Worm (Caenorhabditis elegans): ENCODE measurements around the gene srh-134.
"Not testable (repeated sequence)": the region's sequence is repeated elsewhere in the genome, so short reads cannot be mapped to it uniquely, and the experiment has no call there.

The srh-134 gene

DNA sequence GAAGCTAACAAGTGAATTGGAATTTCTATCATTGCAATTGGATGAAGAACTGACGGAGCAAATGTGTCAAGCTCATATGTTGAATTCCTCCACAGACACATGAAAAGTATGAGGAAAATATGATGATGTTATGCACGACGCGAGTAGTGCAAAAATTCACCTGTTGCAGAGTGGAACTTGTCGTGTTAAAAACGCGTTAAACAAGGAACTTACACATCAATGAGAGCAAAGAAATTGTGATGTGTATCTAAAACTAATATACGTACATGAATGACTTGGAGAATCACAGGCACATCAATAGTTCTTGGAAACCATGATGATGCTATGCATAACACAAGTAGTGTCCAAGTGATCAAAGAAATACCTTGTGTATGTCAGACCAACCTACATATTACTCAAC lies at the start of gene srh-134:
srh-134 (minus strand) TSS at position 101 of the 400 bp plus-strand sequence.
- TF ChIP-seq klf-2 (GFP tag; conservative IDR thresholded peaks at IDR 0.05) (no peak), med-1 (GFP tag; optimal IDR thresholded peaks at IDR 0.05; ENCODE audit: insufficient read depth) (no peak), tab-1 (GFP tag; IDR thresholded peaks at IDR 0.05) (no peak), ztf-23 (GFP tag; IDR thresholded peaks at IDR 0.05) (no peak), flt-1 (GFP tag; IDR thresholded peaks at IDR 0.05) (no peak), ref-1 (GFP tag; conservative IDR thresholded peaks at IDR 0.05) (no peak), T22C8.4 (GFP tag; IDR thresholded peaks at IDR 0.05) (no peak), ztf-29 (GFP tag; IDR thresholded peaks at IDR 0.05) (no peak), cog-1 (tag; optimal IDR thresholded peaks at IDR 0.05) (no peak)

DNA sequence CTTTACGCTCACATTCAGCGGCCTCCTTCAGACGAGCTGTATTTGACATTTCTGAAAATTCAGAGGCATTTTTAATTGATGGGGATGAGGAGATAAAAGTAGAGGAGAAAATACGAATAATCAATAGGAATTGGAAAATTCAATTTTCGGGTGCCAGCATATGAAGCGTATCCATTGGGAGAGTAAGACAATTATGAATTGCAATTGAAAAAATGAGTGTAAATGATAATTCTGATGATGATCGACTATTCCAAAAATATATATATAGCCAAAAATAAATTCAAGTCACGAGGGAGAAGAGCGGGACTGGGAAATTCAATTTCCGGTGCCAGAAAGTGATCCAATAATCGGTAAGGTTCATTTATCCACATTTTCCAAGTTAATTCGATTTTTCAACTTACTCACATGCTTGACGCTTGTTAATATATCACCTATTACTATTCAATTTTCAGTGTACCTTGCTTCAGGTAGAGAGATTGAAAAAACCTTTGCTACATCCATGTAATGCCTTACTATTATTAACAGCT lies 49.2 kb upstream of the srh-134 start, which contains the start of gene Y59A8B.8:
Y59A8B.8 (minus strand) TSS at position 51 of the 527 bp plus-strand sequence.
- TF ChIP-seq ztf-23 (GFP tag; IDR thresholded peaks at IDR 0.05) (no peak), tab-1 (GFP tag; IDR thresholded peaks at IDR 0.05) (no peak), ref-1 (GFP tag; conservative IDR thresholded peaks at IDR 0.05) (no peak), med-1 (GFP tag; optimal IDR thresholded peaks at IDR 0.05; ENCODE audit: insufficient read depth) (no peak), ztf-29 (GFP tag; IDR thresholded peaks at IDR 0.05) (no peak), flt-1 (GFP tag; IDR thresholded peaks at IDR 0.05) (no peak), T22C8.4 (GFP tag; IDR thresholded peaks at IDR 0.05) (no peak)

DNA sequence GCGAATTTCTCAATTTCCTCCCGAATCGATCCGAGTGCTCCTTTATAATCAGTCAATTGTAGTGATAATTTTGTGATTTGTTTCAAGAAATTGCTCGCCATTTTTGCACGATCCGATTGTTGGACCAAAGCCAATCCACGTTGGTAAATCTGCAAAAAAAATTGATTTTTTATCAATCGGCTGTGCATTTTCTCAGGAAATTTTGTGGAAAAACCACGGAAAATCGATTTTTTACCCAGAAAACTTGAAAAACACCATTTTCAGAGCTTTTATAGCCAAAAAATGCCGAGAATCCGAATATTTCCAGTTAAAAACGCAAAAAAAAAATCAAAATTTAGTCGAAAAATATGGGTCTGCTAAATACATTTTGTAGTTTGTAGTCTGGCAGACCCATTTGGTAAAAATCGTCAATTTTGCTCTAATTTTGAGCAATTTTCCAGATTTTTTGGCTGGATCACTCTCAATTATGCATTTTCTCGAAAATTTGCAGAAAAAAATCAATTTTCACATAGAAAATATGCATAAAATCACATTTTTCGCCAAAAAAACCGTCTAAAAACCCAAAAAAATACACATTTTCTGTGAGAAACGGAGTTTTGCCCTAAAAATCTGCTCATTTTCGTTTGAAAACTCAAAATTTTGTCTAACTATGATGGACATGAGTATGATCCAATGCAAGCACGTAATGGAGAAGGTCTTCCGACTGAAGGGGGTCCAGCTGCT lies 38.3 kb upstream of the srh-134 start, which contains the start of the genes Y59A8B.25 and ebp-3:
Y59A8B.25 (minus strand) TSS at position 101 of the 723 bp plus-strand sequence.
ebp-3 (plus strand) TSS at position 673 of the 723 bp plus-strand sequence.
- not testable (repeated sequence) for TF ChIP-seq ztf-29 (GFP tag; IDR thresholded peaks at IDR 0.05); med-1 (GFP tag; optimal IDR thresholded peaks at IDR 0.05; ENCODE audit: insufficient read depth); klf-2 (GFP tag; conservative IDR thresholded peaks at IDR 0.05)

DNA sequence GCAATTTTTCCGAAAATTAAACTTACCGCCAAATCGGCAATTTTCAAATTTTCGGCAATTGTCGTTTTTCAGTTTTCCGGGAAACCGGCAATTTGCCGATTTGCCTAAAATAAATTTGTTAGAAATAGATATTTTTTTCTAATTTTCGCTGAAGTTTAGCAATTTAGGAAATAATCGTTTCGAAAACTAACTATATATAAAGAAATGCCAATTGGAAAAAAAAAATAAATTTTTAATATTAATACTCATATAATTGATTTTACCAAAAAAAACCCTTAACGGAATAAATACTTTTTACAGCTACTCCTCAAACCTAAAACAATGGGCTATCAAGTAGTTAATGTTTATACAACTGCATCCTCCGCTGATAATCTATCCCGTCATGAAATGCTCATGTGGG lies 26.1 kb upstream of the srh-134 start, which contains the start of gene ebp-1:
ebp-1 (plus strand) TSS at position 301 of the 400 bp plus-strand sequence.
- TF ChIP-seq T22C8.4 (GFP tag; IDR thresholded peaks at IDR 0.05) (no peak), med-1 (GFP tag; optimal IDR thresholded peaks at IDR 0.05; ENCODE audit: insufficient read depth) (no peak), ref-1 (GFP tag; conservative IDR thresholded peaks at IDR 0.05) (no peak), tab-1 (GFP tag; IDR thresholded peaks at IDR 0.05) (no peak), klf-2 (GFP tag; conservative IDR thresholded peaks at IDR 0.05) (no peak), ztf-23 (GFP tag; IDR thresholded peaks at IDR 0.05) (no peak), ztf-29 (GFP tag; IDR thresholded peaks at IDR 0.05) (no peak), flt-1 (GFP tag; IDR thresholded peaks at IDR 0.05) (no peak), cog-1 (tag; optimal IDR thresholded peaks at IDR 0.05) (no peak)

DNA sequence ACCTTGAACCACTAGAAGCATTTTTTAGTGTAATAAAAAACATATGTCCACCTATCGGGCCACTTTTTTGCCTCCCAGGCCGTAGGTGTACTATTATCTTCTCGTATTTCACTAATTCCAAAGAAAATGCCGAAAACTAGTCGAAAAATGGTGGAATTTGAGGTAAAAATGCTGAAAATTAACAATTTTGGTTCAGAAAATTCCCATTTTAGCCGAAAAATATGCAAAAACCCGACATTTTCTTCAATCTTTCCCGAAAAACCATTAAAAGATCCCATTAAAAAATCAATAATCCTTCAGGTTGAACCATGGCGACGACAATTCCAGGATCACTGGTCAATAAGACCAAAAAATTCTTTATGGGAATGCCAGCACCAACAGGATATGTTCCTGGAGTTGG lies 5.1 kb upstream of the srh-134 start, which contains the start of gene prp-6:
prp-6 (plus strand) TSS at position 301 of the 400 bp plus-strand sequence.
- TF ChIP-seq ztf-23 (GFP tag; IDR thresholded peaks at IDR 0.05) = no peak

DNA sequence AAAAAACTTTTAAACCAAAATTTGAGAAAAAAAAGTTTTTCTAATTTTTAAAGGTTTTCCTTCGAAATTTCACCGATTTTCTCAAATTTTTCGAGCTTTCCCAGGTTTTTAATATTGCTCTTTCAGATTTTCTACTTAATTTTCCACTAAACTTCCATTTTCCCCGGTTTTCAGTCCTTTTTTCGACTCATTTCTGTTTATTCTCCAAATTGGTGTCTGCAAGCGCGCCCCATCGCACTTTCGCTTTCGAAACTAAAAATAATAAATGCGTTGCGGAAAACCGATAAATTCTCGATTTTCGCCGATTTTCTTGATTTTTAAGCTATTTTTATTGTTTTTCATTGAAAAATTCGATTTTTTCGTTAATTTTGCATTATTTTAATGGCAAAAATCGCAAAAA lies 4.3 kb upstream of the srh-134 start:
- no peak for TF ChIP-seq klf-2 (GFP tag; conservative IDR thresholded peaks at IDR 0.05)
- no peak for TF ChIP-seq ref-1 (GFP tag; conservative IDR thresholded peaks at IDR 0.05)
- no peak for TF ChIP-seq ztf-29 (GFP tag; IDR thresholded peaks at IDR 0.05)
- no peak for TF ChIP-seq T22C8.4 (GFP tag; IDR thresholded peaks at IDR 0.05)
- TF ChIP-seq cog-1 (tag; optimal IDR thresholded peaks at IDR 0.05) = no peak
- no peak for TF ChIP-seq ztf-23 (GFP tag; IDR thresholded peaks at IDR 0.05)
- TF ChIP-seq flt-1 (GFP tag; IDR thresholded peaks at IDR 0.05) = no peak
- TF ChIP-seq tab-1 (GFP tag; IDR thresholded peaks at IDR 0.05) = no peak
- TF ChIP-seq med-1 (GFP tag; optimal IDR thresholded peaks at IDR 0.05; ENCODE audit: insufficient read depth) = no peak

DNA sequence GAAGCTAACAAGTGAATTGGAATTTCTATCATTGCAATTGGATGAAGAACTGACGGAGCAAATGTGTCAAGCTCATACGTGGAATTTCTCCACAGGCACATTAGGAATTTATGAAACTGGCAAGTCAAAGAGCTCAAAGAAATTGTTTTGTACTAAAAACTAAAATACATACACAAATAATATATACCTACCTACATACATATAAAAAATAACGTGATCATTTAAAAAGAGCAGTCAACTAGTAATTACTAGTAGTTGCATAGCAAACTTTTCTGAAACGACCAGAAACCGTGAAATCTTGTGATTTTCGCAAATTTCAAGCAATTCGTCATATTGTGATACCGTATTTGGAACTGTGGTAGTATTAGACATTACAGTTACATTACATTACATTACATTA lies 3.0 kb downstream of the srh-134 start, which contains the start of gene srh-133:
srh-133 (minus strand) TSS at position 101 of the 400 bp plus-strand sequence.
- no peak for TF ChIP-seq tab-1 (GFP tag; IDR thresholded peaks at IDR 0.05)

DNA sequence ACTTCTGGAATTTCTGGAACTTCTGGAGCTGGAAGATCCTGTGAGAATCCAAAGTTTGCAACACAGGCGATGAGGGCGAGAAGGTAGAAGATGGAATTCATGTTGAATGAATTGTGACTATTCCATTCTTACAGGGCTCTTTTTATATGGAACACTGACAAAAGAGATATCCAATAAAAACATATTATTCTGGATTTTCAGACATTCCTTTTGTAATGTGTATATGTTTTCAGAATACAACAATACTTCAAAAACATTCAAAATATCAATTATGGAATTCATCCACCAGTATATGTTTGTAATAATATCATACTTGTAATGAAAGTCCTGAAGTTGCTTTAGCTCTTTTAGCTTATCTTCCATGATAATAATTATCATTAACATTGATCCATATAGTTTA lies 6.4 kb downstream of the srh-134 start, which contains the start of gene Y59A8B.26:
Y59A8B.26 (minus strand) TSS at position 101 of the 400 bp plus-strand sequence.
- not testable (repeated sequence) for TF ChIP-seq flt-1 (GFP tag; IDR thresholded peaks at IDR 0.05); med-1 (GFP tag; optimal IDR thresholded peaks at IDR 0.05; ENCODE audit: insufficient read depth); ztf-23 (GFP tag; IDR thresholded peaks at IDR 0.05)

DNA sequence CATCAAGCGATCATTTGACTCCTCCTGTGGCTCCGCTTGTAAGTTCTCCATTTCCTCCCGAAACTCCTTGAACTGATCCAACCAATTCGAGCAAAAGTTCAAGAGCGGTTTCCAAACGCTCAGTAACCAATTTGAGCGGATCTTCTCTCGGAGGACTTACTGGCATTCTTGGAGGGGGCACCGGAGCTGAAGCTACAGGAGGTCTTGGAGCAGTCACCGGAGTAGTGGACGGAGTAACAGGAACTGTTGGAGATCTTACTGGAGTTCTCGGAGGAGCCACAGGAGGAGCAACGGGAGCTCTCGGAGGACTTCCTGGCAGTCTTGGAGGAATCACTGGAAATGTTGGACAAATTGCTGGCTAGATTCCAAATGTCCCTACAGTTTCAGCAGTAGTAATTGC lies 8.4 kb downstream of the srh-134 start:
- TF ChIP-seq cog-1 (tag; optimal IDR thresholded peaks at IDR 0.05) (no peak), T22C8.4 (GFP tag; IDR thresholded peaks at IDR 0.05) (no peak), ztf-23 (GFP tag; IDR thresholded peaks at IDR 0.05) (no peak), klf-2 (GFP tag; conservative IDR thresholded peaks at IDR 0.05) (no peak), med-1 (GFP tag; optimal IDR thresholded peaks at IDR 0.05; ENCODE audit: insufficient read depth) (no peak), ztf-29 (GFP tag; IDR thresholded peaks at IDR 0.05) (no peak), tab-1 (GFP tag; IDR thresholded peaks at IDR 0.05) (no peak), flt-1 (GFP tag; IDR thresholded peaks at IDR 0.05) (no peak), ref-1 (GFP tag; conservative IDR thresholded peaks at IDR 0.05) (no peak)

DNA sequence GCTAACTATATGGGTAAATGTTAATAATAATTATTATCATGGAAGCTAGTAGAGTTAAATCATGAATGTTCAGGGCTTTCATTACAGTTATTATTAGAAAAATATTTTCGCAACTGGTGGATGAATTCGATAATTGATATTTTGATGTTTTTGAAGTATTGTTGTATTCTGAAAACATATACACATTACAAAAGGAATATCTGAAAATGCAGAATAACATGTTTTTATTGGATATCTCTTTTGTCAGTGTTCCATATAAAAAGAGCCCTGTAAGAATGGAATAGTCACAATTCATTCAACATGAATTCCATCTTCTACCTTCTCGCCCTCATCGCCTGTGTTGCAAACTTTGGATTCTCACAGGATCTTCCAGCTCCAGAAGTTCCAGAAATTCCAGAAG lies 10.2 kb downstream of the srh-134 start, which contains the start of gene Y59A8B.19:
Y59A8B.19 (plus strand) TSS at position 301 of the 400 bp plus-strand sequence.
- TF ChIP-seq ztf-29 (GFP tag; IDR thresholded peaks at IDR 0.05); klf-2 (GFP tag; conservative IDR thresholded peaks at IDR 0.05); ztf-23 (GFP tag; IDR thresholded peaks at IDR 0.05): not testable (repeated sequence)
